Worm (Caenorhabditis elegans) whole organism, L1 larva: ENCODE data around the gene W03A5.6.

Source experiments
- C04F5.9 ChIP-seq: sonication (generic microtip); optimal IDR thresholded peaks from 2 replicates; lab custom pipeline; 2016; ENCODE audit warnings: missing genetic modification characterization, missing compliant biosample characterization
- C16A3.4 ChIP-seq: fragments of 150-350 bp; optimal IDR thresholded peaks from 2 replicates; lab custom pipeline; 2014; ENCODE audit warnings: missing biosample characterization, missing genetic modification characterization
- F16B12.6 ChIP-seq: fragments of 150-350 bp; optimal IDR thresholded peaks from 2 replicates; lab custom pipeline; 2014; ENCODE audit warnings: missing biosample characterization, missing genetic modification characterization
- Y116A8C.19 ChIP-seq: sonication (generic microtip); optimal IDR thresholded peaks from 2 replicates; lab custom pipeline; 2016; ENCODE audit warnings: missing compliant biosample characterization, missing genetic modification characterization, borderline replicate concordance
- aha-1 ChIP-seq: fragments of 150-350 bp; optimal IDR thresholded peaks from 2 replicates; lab custom pipeline; 2014; ENCODE audit warnings: missing biosample characterization, missing genetic modification characterization
- blmp-1 ChIP-seq: fragments of 150-350 bp; optimal IDR thresholded peaks from 2 replicates; lab custom pipeline; 2014; ENCODE audit warnings: missing biosample characterization, missing genetic modification characterization
- ceh-63 ChIP-seq: fragments of 200-800 bp; sonication (Bioruptor generic); optimal IDR thresholded peaks from 2 replicates; lab custom pipeline; 2018; ENCODE audit warnings: mild to moderate bottlenecking, missing genetic modification characterization, missing compliant biosample characterization
- ceh-8 ChIP-seq: fragments of 200-800 bp; sonication (Bioruptor generic); optimal IDR thresholded peaks from 2 replicates; lab custom pipeline; 2018; ENCODE audit warnings: mild to moderate bottlenecking, missing genetic modification characterization, moderate library complexity, missing compliant biosample characterization
- ceh-82 ChIP-seq, 3 experiments: fragments of 150-350 bp in 1 of 3; sonication (generic microtip) in 2 of 3; optimal IDR thresholded peaks; 2 replicates each; lab custom pipeline; 2014 to 2017; ENCODE audit warnings: missing biosample characterization in 3 of 3, missing genetic modification characterization in 3 of 3
- ceh-88 ChIP-seq: fragments of 200-800 bp; sonication (Bioruptor generic); IDR thresholded peaks from 2 replicates; pipeline ENCODE4 v1.3.6; 2022; ENCODE audit warnings: missing genetic modification characterization, missing compliant biosample characterization
- ceh-90 ChIP-seq: sonication (generic microtip); optimal IDR thresholded peaks from 2 replicates; lab custom pipeline; 2016; ENCODE audit warnings: missing genetic modification characterization, missing compliant biosample characterization
- ces-1 ChIP-seq: fragments of 150-350 bp; optimal IDR thresholded peaks from 2 replicates; lab custom pipeline; 2014; ENCODE audit warnings: missing biosample characterization, missing genetic modification reagents, missing genetic modification characterization
- dpl-1 ChIP-seq, 3 experiments: fragments of 150-350 bp in 2 of 3; sonication (generic microtip) in 1 of 3; optimal IDR thresholded peaks; 2 replicates each; lab custom pipeline; 2014 to 2017; ENCODE audit warnings: missing biosample characterization in 3 of 3, missing genetic modification characterization in 3 of 3, missing genetic modification reagents in 3 of 3
- dsc-1 ChIP-seq: sonication (generic microtip); optimal IDR thresholded peaks from 2 replicates; lab custom pipeline; 2016; ENCODE audit warnings: mild to moderate bottlenecking, missing genetic modification characterization, missing compliant biosample characterization
- efl-1 ChIP-seq, 4 experiments: fragments of 150-350 bp; optimal IDR thresholded peaks in 3 of 4; peaks in 1 of 4; 1 replicate in 1 of 4; 2 replicates in 3 of 4; lab custom pipeline; 2014; ENCODE audit warnings: missing biosample characterization in 2 of 4, missing genetic modification characterization in 2 of 4, missing genetic modification reagents in 2 of 4
- egl-13 ChIP-seq: sonication (generic microtip); optimal IDR thresholded peaks from 2 replicates; lab custom pipeline; 2016; ENCODE audit warnings: missing genotype, missing genetic modification reagents, missing genetic modification characterization, missing compliant biosample characterization
- egl-27 ChIP-seq, 2 experiments: fragments of 150-350 bp in 1 of 2; sonication (generic microtip); optimal IDR thresholded peaks; 3 replicates each; lab custom pipeline; 2017 to 2018; ENCODE audit warnings: missing biosample characterization in 2 of 2, missing genetic modification characterization in 2 of 2, missing genetic modification reagents in 2 of 2
- elt-3 ChIP-seq, 6 experiments: fragments of 150-350 bp in 1 of 6; sonication (generic microtip); optimal IDR thresholded peaks; 2 replicates each; lab custom pipeline; 2017 to 2018; ENCODE audit warnings: missing biosample characterization in 6 of 6, missing genetic modification characterization in 6 of 6, inconsistent platforms in 1 of 6
- fkh-8 ChIP-seq: sonication (generic microtip); optimal IDR thresholded peaks from 2 replicates; lab custom pipeline; 2016; ENCODE audit warnings: mild to moderate bottlenecking, missing genetic modification characterization, missing compliant biosample characterization
- fos-1 ChIP-seq: fragments of 150-350 bp; optimal IDR thresholded peaks from 2 replicates; lab custom pipeline; 2014; ENCODE audit warnings: missing biosample characterization, missing genetic modification characterization
- hpl-2 ChIP-seq: fragments of 150-350 bp; optimal IDR thresholded peaks from 2 replicates; lab custom pipeline; 2014; ENCODE audit warnings: missing biosample characterization, missing genetic modification reagents, missing genetic modification characterization
- lin-14 ChIP-seq: fragments of 200-800 bp; sonication (Bioruptor generic); optimal IDR thresholded peaks from 2 replicates; lab custom pipeline; 2018; ENCODE audit warnings: mild to moderate bottlenecking, missing genetic modification characterization, moderate library complexity, missing compliant biosample characterization
- lin-35 ChIP-seq, 2 experiments: fragments of 150-350 bp; optimal IDR thresholded peaks; 2 replicates each; lab custom pipeline; 2014; ENCODE audit warnings: missing biosample characterization in 2 of 2, missing genetic modification characterization in 2 of 2, missing genetic modification reagents in 2 of 2
- lin-39 ChIP-seq: fragments of 150-350 bp; optimal IDR thresholded peaks from 2 replicates; lab custom pipeline; 2014; ENCODE audit warnings: missing biosample characterization, missing genetic modification reagents, missing genetic modification characterization
- lsy-2 ChIP-seq, 2 experiments: fragments of 150-350 bp; optimal IDR thresholded peaks; 2 replicates each; lab custom pipeline; 2014; ENCODE audit warnings: missing biosample characterization in 2 of 2, missing genetic modification characterization in 2 of 2
- mab-9 ChIP-seq: fragments of 200-800 bp; sonication (Bioruptor generic); IDR thresholded peaks from 2 replicates; pipeline ENCODE4 v1.3.6; 2022; ENCODE audit warnings: missing genetic modification reagents, missing genetic modification characterization, missing compliant biosample characterization
- mdl-1 ChIP-seq, 2 experiments: fragments of 150-350 bp; optimal IDR thresholded peaks; 2 replicates each; lab custom pipeline; 2014 to 2017; ENCODE audit warnings: missing biosample characterization in 2 of 2, missing genetic modification characterization in 2 of 2, inconsistent platforms in 1 of 2
- mep-1 ChIP-seq: fragments of 150-350 bp; optimal IDR thresholded peaks from 2 replicates; lab custom pipeline; 2014; ENCODE audit warnings: missing biosample characterization, missing genetic modification characterization
- nhr-11 ChIP-seq: fragments of 150-350 bp; optimal IDR thresholded peaks from 2 replicates; lab custom pipeline; 2014; ENCODE audit warnings: missing biosample characterization, missing genetic modification characterization
- nhr-12 ChIP-seq: sonication (generic microtip); optimal IDR thresholded peaks from 2 replicates; lab custom pipeline; 2017; ENCODE audit warnings: missing biosample characterization, missing genetic modification characterization
- nhr-19 ChIP-seq: fragments of 200-800 bp; sonication (Bioruptor generic); conservative IDR thresholded peaks from 2 replicates; pipeline ENCODE4 v1.3.6; 2022; ENCODE audit warnings: missing genetic modification characterization, missing compliant biosample characterization
- nhr-20 ChIP-seq: sonication (generic microtip); optimal IDR thresholded peaks from 2 replicates; lab custom pipeline; 2016; ENCODE audit warnings: mild to moderate bottlenecking, missing genetic modification characterization, missing compliant biosample characterization
- nhr-237 ChIP-seq: fragments of 150-350 bp; optimal IDR thresholded peaks from 2 replicates; lab custom pipeline; 2014; ENCODE audit warnings: missing biosample characterization, missing genetic modification characterization
- nhr-47 ChIP-seq: sonication (generic microtip); optimal IDR thresholded peaks from 2 replicates; lab custom pipeline; 2016; ENCODE audit warnings: mild to moderate bottlenecking, missing genetic modification characterization, moderate library complexity, missing compliant biosample characterization
- nhr-71 ChIP-seq: sonication (generic microtip); optimal IDR thresholded peaks from 2 replicates; lab custom pipeline; 2016; ENCODE audit warnings: mild to moderate bottlenecking, missing genetic modification characterization, moderate library complexity, missing compliant biosample characterization
- nhr-84 ChIP-seq: sonication (generic microtip); optimal IDR thresholded peaks from 2 replicates; lab custom pipeline; 2017; ENCODE audit warnings: missing biosample characterization, missing genetic modification characterization
- nhr-85 ChIP-seq: sonication (generic microtip); peaks from one replicate; lab custom pipeline; 2016; ENCODE audit warnings: missing genetic modification characterization, inconsistent platforms, missing compliant biosample characterization
- pag-3 ChIP-seq: sonication (generic microtip); optimal IDR thresholded peaks from 2 replicates; lab custom pipeline; 2017; ENCODE audit warnings: missing genetic modification characterization, mild to moderate bottlenecking, missing compliant biosample characterization, antibody characterized with exemption, borderline replicate concordance; ENCODE audit not compliant: insufficient read depth
- pax-3 ChIP-seq: fragments of 200-800 bp; sonication (Bioruptor generic); optimal IDR thresholded peaks from 2 replicates; lab custom pipeline; 2018; ENCODE audit warnings: mild to moderate bottlenecking, missing genetic modification characterization, moderate library complexity, missing compliant biosample characterization
- snu-23 ChIP-seq: sonication (generic microtip); optimal IDR thresholded peaks from 2 replicates; lab custom pipeline; 2016; ENCODE audit warnings: missing genetic modification characterization, missing compliant biosample characterization
- sox-4 ChIP-seq: sonication (generic microtip); optimal IDR thresholded peaks from 2 replicates; lab custom pipeline; 2016; ENCODE audit warnings: missing genetic modification characterization, missing compliant biosample characterization
- sptf-1 ChIP-seq: fragments of 150-350 bp; optimal IDR thresholded peaks from 2 replicates; lab custom pipeline; 2014; ENCODE audit warnings: missing biosample characterization, missing genetic modification characterization
- sup-37 ChIP-seq: fragments of 200-800 bp; sonication (Bioruptor generic); optimal IDR thresholded peaks from 2 replicates; lab custom pipeline; 2018; ENCODE audit warnings: mild to moderate bottlenecking, missing genetic modification characterization, missing compliant biosample characterization
- unc-30 ChIP-seq: sonication (generic microtip); optimal IDR thresholded peaks from 2 replicates; lab custom pipeline; 2017; ENCODE audit warnings: missing biosample characterization, missing genetic modification characterization
- zag-1 ChIP-seq: fragments of 150-350 bp; optimal IDR thresholded peaks from 2 replicates; lab custom pipeline; 2014; ENCODE audit warnings: missing biosample characterization, missing genetic modification characterization
- zip-4 ChIP-seq: fragments of 200-800 bp; sonication (Bioruptor generic); optimal IDR thresholded peaks from 2 replicates; lab custom pipeline; 2018; ENCODE audit warnings: mild to moderate bottlenecking, missing genetic modification characterization, moderate library complexity, missing compliant biosample characterization

Gene W03A5.6

ce11 chrIII:5472693-5473092 lies 32.3 kb upstream of the W03A5.6 start (continued):
- TF ChIP-seq zip-4 = no peak
- peak; percentile 59 for TF ChIP-seq nhr-20 (tag; lab: Kevin White, UChicago)
- no peak for TF ChIP-seq C04F5.9
- TF ChIP-seq ceh-8 (GFP tag; lab: Kevin White, UChicago) = no peak
- no peak for TF ChIP-seq egl-13 (tag; lab: Kevin White, UChicago)
- no peak for TF ChIP-seq nhr-12 (tag; lab: Kevin White, UChicago)
- TF ChIP-seq snu-23 = peak; percentile 51
- TF ChIP-seq nhr-19 (GFP tag; lab: Robert Waterston, UW) = 0 out of 2 replicates have a peak, but pooled peaks have one; percentile 8
- TF ChIP-seq sup-37 = no peak
- TF ChIP-seq elt-3 (tag; optimal IDR thresholded peaks at IDR 0.05; lab: Kevin White, UChicago) = peak in 5 of 6 experiments; percentile 60 to 87 (median 76)
- TF ChIP-seq nhr-84 (tag; lab: Kevin White, UChicago) = no peak
- TF ChIP-seq zag-1 (tag; lab: Kevin White, UChicago) = no peak
- TF ChIP-seq fkh-8 (tag; lab: Kevin White, UChicago) = no peak
- no peak for TF ChIP-seq hpl-2 (GFP tag; lab: Kevin White, UChicago)
- TF ChIP-seq lin-39 (tag; lab: Kevin White, UChicago) = no peak
- no peak for TF ChIP-seq egl-27 (tag; optimal IDR thresholded peaks at IDR 0.05; lab: Kevin White, UChicago)
- TF ChIP-seq mab-9 (GFP tag; lab: Robert Waterston, UW) = no peak
- peak; percentile 14 for TF ChIP-seq mep-1 (tag; lab: Kevin White, UChicago)
- TF ChIP-seq Y116A8C.19 (tag; lab: Kevin White, UChicago) = no peak
- peak; percentile 89 for TF ChIP-seq nhr-85 (tag; lab: Kevin White, UChicago)
- TF ChIP-seq pax-3 (tag; lab: Kevin White, UChicago) = no peak
- no peak for TF ChIP-seq nhr-237 (tag; lab: Kevin White, UChicago)
- TF ChIP-seq lin-14 (GFP tag; lab: Kevin White, UChicago) = peak; percentile 87
- peak; percentile 90 for TF ChIP-seq blmp-1 (tag; lab: Kevin White, UChicago)
- no peak for TF ChIP-seq dpl-1 (GFP tag; optimal IDR thresholded peaks at IDR 0.05; lab: Kevin White, UChicago)

- no peak for TF ChIP-seq efl-1 (optimal IDR thresholded peaks at IDR 0.05; lab: Kevin White, UChicago)
- TF ChIP-seq efl-1 (GFP tag; optimal IDR thresholded peaks at IDR 0.05 in 1 of 2; lab: Kevin White, UChicago) = peak in 1 of 2 experiments; percentile 52
- no peak for TF ChIP-seq ceh-82 (tag; optimal IDR thresholded peaks at IDR 0.05; lab: Kevin White, UChicago)
Observed at ce11 chrIII:5469090-5469489, 28.6 kb upstream of the W03A5.6 start.

ce11 chrIII:5464850-5465249 lies 24.4 kb upstream of the W03A5.6 start:
- TF ChIP-seq dpl-1 (GFP tag; optimal IDR thresholded peaks at IDR 0.05; lab: Kevin White, UChicago) (no peak), lsy-2 (tag; optimal IDR thresholded peaks at IDR 0.05; lab: Kevin White, UChicago) (no peak), F16B12.6 (tag; lab: Kevin White, UChicago) (no peak), sox-4 (no peak), elt-3 (tag; optimal IDR thresholded peaks at IDR 0.05; lab: Kevin White, UChicago) (peak in 4 of 6 experiments; percentile 14 to 67 (median 48)), C16A3.4 (tag; lab: Kevin White, UChicago) (no peak), pag-3 (no peak), mep-1 (tag; lab: Kevin White, UChicago) (no peak), nhr-85 (tag; lab: Kevin White, UChicago) (peak; percentile 47), aha-1 (no peak), blmp-1 (tag; lab: Kevin White, UChicago) (peak; percentile 33), ceh-63 (GFP tag; lab: Kevin White, UChicago) (no peak), ces-1 (no peak), ceh-88 (no peak), Y116A8C.19 (tag; lab: Kevin White, UChicago) (no peak), nhr-84 (tag; lab: Kevin White, UChicago) (no peak), sptf-1 (tag; lab: Kevin White, UChicago) (no peak), dsc-1 (tag; lab: Kevin White, UChicago) (no peak), nhr-11 (tag; lab: Kevin White, UChicago) (no peak), pax-3 (tag; lab: Kevin White, UChicago) (no peak), mab-9 (GFP tag; lab: Robert Waterston, UW) (no peak), nhr-71 (tag; lab: Kevin White, UChicago) (peak; percentile 39), fos-1 (tag; lab: Kevin White, UChicago) (no peak), zip-4 (no peak), unc-30 (tag; lab: Kevin White, UChicago) (no peak), C04F5.9 (no peak), lin-39 (tag; lab: Kevin White, UChicago) (no peak), ceh-90 (no peak), mdl-1 (tag; optimal IDR thresholded peaks at IDR 0.05; lab: Kevin White, UChicago) (no peak), lin-35 (GFP tag; optimal IDR thresholded peaks at IDR 0.05; lab: Kevin White, UChicago) (no peak), nhr-47 (tag; lab: Kevin White, UChicago) (no peak)
- TF ChIP-seq, all 84 proteins: peak for 4
